Worm (Caenorhabditis elegans): ENCODE measurements around the gene ets-6.

Gene ets-6

ce11 chrV:7553873-7554362, 26.4 kb downstream of the ets-6 start, which contains the start of gene ttr-10:
Gene ttr-10 (minus strand): TSS chrV:7553923.
- TF ChIP-seq tbx-37 (GFP tag; conservative IDR thresholded peaks at IDR 0.05) (no peak), ceh-13 (GFP tag; optimal IDR thresholded peaks at IDR 0.05) (no peak), sea-1 (GFP tag; conservative IDR thresholded peaks at IDR 0.05) (no peak), tra-4 (tag; optimal IDR thresholded peaks at IDR 0.05) (no peak), tbx-11 (GFP tag; IDR thresholded peaks at IDR 0.05) (no peak), scrt-1 (GFP tag; IDR thresholded peaks at IDR 0.05) (no peak), pes-1 (GFP tag; IDR thresholded peaks at IDR 0.05) (no peak), hmg-4 (GFP tag; optimal IDR thresholded peaks at IDR 0.05) (no peak)

ce11 chrV:7551821-7552220, 28.5 kb downstream of the ets-6 start, which contains the start of gene F19F10.3:
Gene F19F10.3 (plus strand): TSS chrV:7552121.
- no peak for TF ChIP-seq hmbx-1 (tag; optimal IDR thresholded peaks at IDR 0.05)

- TF ChIP-seq flt-1 (GFP tag; IDR thresholded peaks at IDR 0.05): peak; percentile 56; the same call in 1 of the 2 replicates
- TF ChIP-seq scrt-1 (GFP tag; IDR thresholded peaks at IDR 0.05): peak; percentile 70; the same call in 1 of the 2 replicates
- peak; percentile 70 for TF ChIP-seq tbx-11 (GFP tag; IDR thresholded peaks at IDR 0.05)
- peak; percentile 76 for TF ChIP-seq pes-1 (GFP tag; IDR thresholded peaks at IDR 0.05)
Observed at ce11 chrV:7548499-7548898, 31.8 kb downstream of the ets-6 start.

ce11 chrV:7548017-7548416, 32.3 kb downstream of the ets-6 start:
- TF ChIP-seq sea-1 (GFP tag; conservative IDR thresholded peaks at IDR 0.05) (no peak), ama-1 (optimal IDR thresholded peaks at IDR 0.05) (no peak)

- no peak for TF ChIP-seq pes-1 (GFP tag; IDR thresholded peaks at IDR 0.05)
- TF ChIP-seq scrt-1 (GFP tag; IDR thresholded peaks at IDR 0.05): no peak
- TF ChIP-seq F13C5.2 (tag; optimal IDR thresholded peaks at IDR 0.05): no peak
- no peak for TF ChIP-seq ceh-36 (tag; optimal IDR thresholded peaks at IDR 0.05)
- no peak for TF ChIP-seq hmg-4 (GFP tag; optimal IDR thresholded peaks at IDR 0.05)
- no peak for TF ChIP-seq B0310.2 (tag; optimal IDR thresholded peaks at IDR 0.05)
- no peak for TF ChIP-seq tra-4 (tag; optimal IDR thresholded peaks at IDR 0.05)
- TF ChIP-seq tbx-11 (GFP tag; IDR thresholded peaks at IDR 0.05): no peak
- no peak for TF ChIP-seq flt-1 (GFP tag; IDR thresholded peaks at IDR 0.05)
- no peak for TF ChIP-seq ets-7 (tag; optimal IDR thresholded peaks at IDR 0.05)
- TF ChIP-seq tbx-37 (GFP tag; conservative IDR thresholded peaks at IDR 0.05): no peak
- TF ChIP-seq hmbx-1 (tag; optimal IDR thresholded peaks at IDR 0.05): no peak
- no peak for TF ChIP-seq aly-1 (tag; optimal IDR thresholded peaks at IDR 0.05)
- TF ChIP-seq ceh-13 (GFP tag; optimal IDR thresholded peaks at IDR 0.05): no peak
- no peak for TF ChIP-seq hnd-1 (tag; optimal IDR thresholded peaks at IDR 0.05)
- TF ChIP-seq sea-1 (GFP tag; conservative IDR thresholded peaks at IDR 0.05): no peak
- TF ChIP-seq ama-1 (optimal IDR thresholded peaks at IDR 0.05): no peak
Observed at ce11 chrV:7547479-7547878, 32.9 kb downstream of the ets-6 start, which contains the start of gene ftn-1. Gene ftn-1 (minus strand): TSS chrV:7547579.

ce11 chrV:7545187-7545586, 35.2 kb downstream of the ets-6 start, which contains the start of the genes C54F6.19 and nhx-3:
Gene C54F6.19 (plus strand): TSS chrV:7545487.
Gene nhx-3 (minus strand): TSS chrV:7545523.
- TF ChIP-seq B0310.2 (tag; optimal IDR thresholded peaks at IDR 0.05) (no peak), ceh-13 (GFP tag; optimal IDR thresholded peaks at IDR 0.05) (no peak), pes-1 (GFP tag; IDR thresholded peaks at IDR 0.05) (no peak), tbx-11 (GFP tag; IDR thresholded peaks at IDR 0.05) (no peak), sea-1 (GFP tag; conservative IDR thresholded peaks at IDR 0.05) (no peak), hmg-4 (GFP tag; optimal IDR thresholded peaks at IDR 0.05) (no peak), scrt-1 (GFP tag; IDR thresholded peaks at IDR 0.05) (no peak), tbx-37 (GFP tag; conservative IDR thresholded peaks at IDR 0.05) (no peak), ama-1 (optimal IDR thresholded peaks at IDR 0.05) (no peak), F13C5.2 (tag; optimal IDR thresholded peaks at IDR 0.05) (no peak), aly-1 (tag; optimal IDR thresholded peaks at IDR 0.05) (no peak), ets-7 (tag; optimal IDR thresholded peaks at IDR 0.05) (no peak), flt-1 (GFP tag; IDR thresholded peaks at IDR 0.05) (no peak), hmbx-1 (tag; optimal IDR thresholded peaks at IDR 0.05) (no peak), hnd-1 (tag; optimal IDR thresholded peaks at IDR 0.05) (no peak)

- no peak for TF ChIP-seq ama-1 (optimal IDR thresholded peaks at IDR 0.05)
Observed at ce11 chrV:7543728-7544127, 36.6 kb downstream of the ets-6 start.

ce11 chrV:7539015-7539414, 41.3 kb downstream of the ets-6 start, which contains the start of gene srh-268:
Gene srh-268 (plus strand): TSS chrV:7539315.
- TF ChIP-seq scrt-1 (GFP tag; IDR thresholded peaks at IDR 0.05): no peak
- TF ChIP-seq ets-7 (tag; optimal IDR thresholded peaks at IDR 0.05): no peak
- TF ChIP-seq B0310.2 (tag; optimal IDR thresholded peaks at IDR 0.05): no peak
- no peak for TF ChIP-seq hmbx-1 (tag; optimal IDR thresholded peaks at IDR 0.05)
- no peak for TF ChIP-seq F13C5.2 (tag; optimal IDR thresholded peaks at IDR 0.05)
- TF ChIP-seq hnd-1 (tag; optimal IDR thresholded peaks at IDR 0.05): no peak
- no peak for TF ChIP-seq ceh-36 (tag; optimal IDR thresholded peaks at IDR 0.05)
- no peak for TF ChIP-seq flt-1 (GFP tag; IDR thresholded peaks at IDR 0.05)
- no peak for TF ChIP-seq pes-1 (GFP tag; IDR thresholded peaks at IDR 0.05)
- no peak for TF ChIP-seq tbx-37 (GFP tag; conservative IDR thresholded peaks at IDR 0.05)

- no peak for TF ChIP-seq hnd-1 (tag; optimal IDR thresholded peaks at IDR 0.05)
- TF ChIP-seq flt-1 (GFP tag; IDR thresholded peaks at IDR 0.05): no peak
- TF ChIP-seq ama-1 (optimal IDR thresholded peaks at IDR 0.05): no peak
- no peak for TF ChIP-seq ceh-36 (tag; optimal IDR thresholded peaks at IDR 0.05)
- no peak for TF ChIP-seq tbx-11 (GFP tag; IDR thresholded peaks at IDR 0.05)
- TF ChIP-seq tbx-37 (GFP tag; conservative IDR thresholded peaks at IDR 0.05): no peak
- no peak for TF ChIP-seq scrt-1 (GFP tag; IDR thresholded peaks at IDR 0.05)
- TF ChIP-seq B0310.2 (tag; optimal IDR thresholded peaks at IDR 0.05): no peak
- TF ChIP-seq sea-1 (GFP tag; conservative IDR thresholded peaks at IDR 0.05): no peak
- no peak for TF ChIP-seq aly-1 (tag; optimal IDR thresholded peaks at IDR 0.05)
- no peak for TF ChIP-seq pes-1 (GFP tag; IDR thresholded peaks at IDR 0.05)
- TF ChIP-seq ceh-13 (GFP tag; optimal IDR thresholded peaks at IDR 0.05): no peak
- no peak for TF ChIP-seq F13C5.2 (tag; optimal IDR thresholded peaks at IDR 0.05)
- no peak for TF ChIP-seq tra-4 (tag; optimal IDR thresholded peaks at IDR 0.05)
- TF ChIP-seq hmbx-1 (tag; optimal IDR thresholded peaks at IDR 0.05): no peak
- TF ChIP-seq hmg-4 (GFP tag; optimal IDR thresholded peaks at IDR 0.05): no peak
- TF ChIP-seq ets-7 (tag; optimal IDR thresholded peaks at IDR 0.05): no peak
Observed at ce11 chrV:7538018-7538417, 42.3 kb downstream of the ets-6 start, which contains the start of gene C54F6.12. Gene C54F6.12 (minus strand): TSS chrV:7538118.
